Worm (Caenorhabditis elegans) whole organism, mixed stage, embryonic: ENCODE results near the gene ZC84.7.

Experiments
- M03D4.4 ChIP-seq: sonication (generic microtip); optimal IDR thresholded peaks from 2 replicates; lab custom pipeline; 2017; ENCODE audit warnings: mild to moderate bottlenecking, missing genetic modification characterization, missing compliant biosample characterization
- bed-3 ChIP-seq: fragments of 200-800 bp; sonication (Bioruptor generic); optimal IDR thresholded peaks from 3 replicates; lab custom pipeline; 2018; ENCODE audit warnings: mild to moderate bottlenecking, missing genetic modification characterization, moderate library complexity, missing compliant biosample characterization
- blmp-1 ChIP-seq: fragments of 150-350 bp; optimal IDR thresholded peaks from 2 replicates; lab custom pipeline; 2014; ENCODE audit warnings: missing biosample characterization, missing genetic modification characterization
- ceh-43 ChIP-seq: fragments of 200-800 bp; sonication (Bioruptor generic); optimal IDR thresholded peaks from 2 replicates; lab custom pipeline; 2018; ENCODE audit warnings: mild to moderate bottlenecking, missing genetic modification characterization, moderate library complexity, missing compliant biosample characterization
- ceh-83 ChIP-seq: fragments of 200-800 bp; sonication (Bioruptor generic); optimal IDR thresholded peaks from 2 replicates; lab custom pipeline; 2018; ENCODE audit warnings: mild to moderate bottlenecking, missing genetic modification characterization, missing compliant biosample characterization
- ces-1 ChIP-seq: fragments of 150-350 bp; optimal IDR thresholded peaks from 2 replicates; lab custom pipeline; 2014; ENCODE audit warnings: missing biosample characterization, missing genetic modification reagents, missing genetic modification characterization
- cnd-1 ChIP-seq: fragments of 200-800 bp; sonication (Bioruptor generic); optimal IDR thresholded peaks from 2 replicates; lab custom pipeline; 2018; ENCODE audit warnings: mild to moderate bottlenecking, missing genetic modification characterization, missing compliant biosample characterization
- elt-1 ChIP-seq: sonication (generic microtip); optimal IDR thresholded peaks from 2 replicates; lab custom pipeline; 2017; ENCODE audit warnings: missing genetic modification characterization, mild to moderate bottlenecking, missing compliant biosample characterization, antibody characterized with exemption, moderate library complexity, borderline replicate concordance; ENCODE audit not compliant: insufficient read depth
- hlh-1 ChIP-seq: fragments of 150-350 bp; optimal IDR thresholded peaks from 2 replicates; lab custom pipeline; 2014; ENCODE audit warnings: missing biosample characterization, missing genetic modification reagents, missing genetic modification characterization
- lin-13 ChIP-seq: fragments of 150-350 bp; optimal IDR thresholded peaks from 2 replicates; lab custom pipeline; 2014; ENCODE audit warnings: missing biosample characterization, missing genetic modification characterization
- mab-5 ChIP-seq: fragments of 150-350 bp; optimal IDR thresholded peaks from 2 replicates; lab custom pipeline; 2014; ENCODE audit warnings: missing biosample characterization, missing genetic modification characterization
- mep-1 ChIP-seq: fragments of 150-350 bp; optimal IDR thresholded peaks from 2 replicates; lab custom pipeline; 2017; ENCODE audit warnings: missing biosample characterization, missing genetic modification reagents, missing genetic modification characterization, inconsistent platforms
- mls-2 ChIP-seq: sonication (generic microtip); optimal IDR thresholded peaks from 2 replicates; lab custom pipeline; 2016; ENCODE audit warnings: mild to moderate bottlenecking, missing genetic modification characterization, moderate library complexity, missing compliant biosample characterization
- nhr-12 ChIP-seq: fragments of 150-350 bp; optimal IDR thresholded peaks from 2 replicates; lab custom pipeline; 2014; ENCODE audit warnings: missing biosample characterization, missing genetic modification characterization
- nhr-2 ChIP-seq: fragments of 150-350 bp; optimal IDR thresholded peaks from 2 replicates; lab custom pipeline; 2014; ENCODE audit warnings: missing biosample characterization, missing genetic modification characterization
- nhr-237 ChIP-seq: fragments of 150-350 bp; optimal IDR thresholded peaks from 2 replicates; lab custom pipeline; 2014; ENCODE audit warnings: missing biosample characterization, missing genetic modification characterization
- nhr-28 ChIP-seq: fragments of 150-350 bp; optimal IDR thresholded peaks from 2 replicates; lab custom pipeline; 2014; ENCODE audit warnings: missing biosample characterization, missing genetic modification characterization
- nhr-76 ChIP-seq: sonication (generic microtip); optimal IDR thresholded peaks from 2 replicates; lab custom pipeline; 2017; ENCODE audit warnings: missing biosample characterization, missing genetic modification characterization
- pha-4 ChIP-seq: fragments of 150-350 bp; optimal IDR thresholded peaks from 2 replicates; lab custom pipeline; 2018; ENCODE audit warnings: missing biosample characterization, missing genetic modification reagents, missing genetic modification characterization
- snpc-4 ChIP-seq: fragments of 150-350 bp; optimal IDR thresholded peaks from 2 replicates; lab custom pipeline; 2014; ENCODE audit warnings: missing biosample characterization, missing genetic modification characterization
- tbx-8 ChIP-seq: fragments of 200-800 bp; sonication (Bioruptor generic); optimal IDR thresholded peaks from 2 replicates; lab custom pipeline; 2018; ENCODE audit warnings: mild to moderate bottlenecking, missing genetic modification characterization, moderate library complexity, missing compliant biosample characterization
- unc-120 ChIP-seq: sonication (generic microtip); optimal IDR thresholded peaks from 2 replicates; lab custom pipeline; 2017; ENCODE audit warnings: missing genetic modification characterization, missing compliant biosample characterization; ENCODE audit not compliant: poor library complexity, severe bottlenecking
- unc-39 ChIP-seq: fragments of 150-350 bp; optimal IDR thresholded peaks from 2 replicates; lab custom pipeline; 2014; ENCODE audit warnings: missing biosample characterization, missing genetic modification characterization
- unc-62 ChIP-seq: fragments of 150-350 bp; optimal IDR thresholded peaks from 2 replicates; lab custom pipeline; 2014; ENCODE audit warnings: missing biosample characterization, missing genetic modification reagents, missing genetic modification characterization
- zip-8 ChIP-seq: fragments of 150-350 bp; optimal IDR thresholded peaks from 2 replicates; lab custom pipeline; 2014; ENCODE audit warnings: missing biosample characterization, missing genetic modification characterization

ZC84.7 gene

ce11 chrIII:9149132-9149531 lies 36.7 kb upstream of the ZC84.7 start:
- no peak for TF ChIP-seq elt-1 (tag; lab: Kevin White, UChicago)
- no peak for TF ChIP-seq mls-2 (tag; lab: Kevin White, UChicago)
- no peak for TF ChIP-seq ces-1 (GFP tag; lab: Kevin White, UChicago)
- no peak for TF ChIP-seq zip-8
- no peak for TF ChIP-seq nhr-12 (tag; lab: Kevin White, UChicago)
- no peak for TF ChIP-seq tbx-8
- TF ChIP-seq unc-39 (tag; lab: Kevin White, UChicago) = no peak

DNA sequence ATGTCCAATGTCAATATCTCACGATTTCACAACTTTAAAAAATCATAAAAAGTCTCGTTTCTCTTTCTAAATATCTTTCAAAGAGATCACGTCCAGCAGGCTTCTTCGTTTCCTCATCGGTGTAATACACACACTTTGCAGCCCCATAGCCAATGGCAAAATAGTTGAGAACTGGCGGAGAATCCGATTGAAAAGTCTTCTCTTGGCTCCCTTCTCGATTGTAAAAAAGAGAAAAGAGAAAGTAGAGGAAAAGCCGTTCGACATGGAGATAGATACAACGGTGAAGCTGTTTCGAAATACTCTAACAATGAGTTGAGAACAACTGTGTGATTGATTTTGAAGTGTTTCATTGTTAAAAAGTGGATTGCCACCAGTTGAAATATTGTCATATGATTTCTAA lies 34.0 kb upstream of the ZC84.7 start:
- peak; percentile 34 for TF ChIP-seq hlh-1 (tag; lab: Kevin White, UChicago)
- TF ChIP-seq zip-8 = no peak
- TF ChIP-seq cnd-1 (tag; lab: Kevin White, UChicago) = no peak
- TF ChIP-seq unc-120 (tag; lab: Kevin White, UChicago) = peak; percentile 53
- no peak for TF ChIP-seq nhr-28 (tag; lab: Kevin White, UChicago)
- peak; percentile 5 for TF ChIP-seq unc-62 (GFP tag; lab: Kevin White, UChicago)
- no peak for TF ChIP-seq M03D4.4 (tag; lab: Kevin White, UChicago)
- no peak for TF ChIP-seq blmp-1

- no peak for TF ChIP-seq zip-8
- TF ChIP-seq unc-62 (GFP tag; lab: Kevin White, UChicago) = no peak
- no peak for TF ChIP-seq lin-13 (tag; lab: Kevin White, UChicago)
- TF ChIP-seq cnd-1 (tag; lab: Kevin White, UChicago) = no peak
These were observed 32.9 kb upstream of the ZC84.7 start for ce11 chrIII:9152950-9153349.

DNA sequence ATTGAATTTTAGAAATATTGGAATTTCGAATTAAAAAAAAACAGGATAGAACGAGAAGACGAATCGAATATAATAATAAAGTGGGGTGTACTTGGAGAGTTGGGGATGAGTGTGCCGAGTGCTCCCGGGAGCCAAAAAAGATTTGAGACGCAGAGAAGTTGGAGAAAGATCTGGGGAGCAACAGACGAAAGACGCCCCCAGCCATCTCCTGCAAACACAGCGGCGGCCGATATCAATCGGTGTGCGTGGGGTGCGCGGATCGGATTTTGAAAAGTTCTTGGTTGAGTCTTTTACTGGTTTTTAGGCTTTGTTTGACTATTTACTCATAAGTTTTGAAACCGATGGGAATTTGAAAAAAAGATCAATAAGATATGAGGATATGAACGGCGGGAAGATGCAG lies 32.0 kb upstream of the ZC84.7 start, which contains the start of gene nhl-1:
Gene nhl-1 (minus strand): TSS at position 101 of the 400 bp plus-strand sequence.
- TF ChIP-seq cnd-1 (tag; lab: Kevin White, UChicago) (no peak), snpc-4 (tag; lab: Kevin White, UChicago) (no peak), nhr-28 (tag; lab: Kevin White, UChicago) (no peak)

- peak; percentile 24 for TF ChIP-seq zip-8
- TF ChIP-seq unc-39 (tag; lab: Kevin White, UChicago) = no peak
- TF ChIP-seq, all 35 proteins: peak for 1
These were observed 31.1 kb upstream of the ZC84.7 start, which contains the start of gene irld-34 for ce11 chrIII:9154766-9155165. Gene irld-34, plus strand, starts transcription at chrIII:9155066.

- TF ChIP-seq mab-5 (tag; lab: Kevin White, UChicago) (no peak), bed-3 (GFP tag; lab: Kevin White, UChicago) (no peak), unc-39 (tag; lab: Kevin White, UChicago) (no peak)
- TF ChIP-seq, all 35 proteins: peak for 0
These were observed 24.3 kb upstream of the ZC84.7 start, which contains the start of gene ptr-9 for ce11 chrIII:9161553-9161952. Gene ptr-9, minus strand, starts transcription at chrIII:9161653.

DNA sequence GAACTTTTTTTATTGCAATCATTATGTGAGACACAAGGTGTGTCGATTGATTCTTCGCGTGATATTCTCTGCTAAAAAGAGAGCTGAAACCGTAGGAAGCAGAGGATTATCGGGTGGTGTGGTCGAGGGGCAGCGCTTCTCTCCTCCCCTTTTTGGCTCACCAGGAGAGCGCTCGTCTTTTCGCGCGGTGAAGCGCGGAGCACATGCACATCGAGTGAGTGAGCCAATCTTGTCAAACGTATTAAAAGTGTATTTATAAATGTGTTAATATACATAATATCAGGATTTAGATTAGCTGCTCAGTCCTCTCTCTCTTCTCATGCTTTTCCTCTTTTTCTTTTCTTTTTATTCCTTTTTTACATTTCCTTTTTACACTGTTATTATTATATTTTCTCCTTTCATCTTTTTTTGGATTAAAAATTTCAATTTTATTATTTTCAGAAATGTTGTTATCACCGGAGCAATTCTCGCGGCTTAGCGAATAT lies 23.1 kb upstream of the ZC84.7 start, which contains the start of gene dgk-3:
Gene dgk-3 (plus strand): TSS at position 435 of the 485 bp plus-strand sequence.
- no peak for TF ChIP-seq ceh-43 (GFP tag; lab: Kevin White, UChicago)
- TF ChIP-seq bed-3 (GFP tag; lab: Kevin White, UChicago) = no peak
- TF ChIP-seq nhr-237 = no peak
- TF ChIP-seq ceh-83 (GFP tag; lab: Kevin White, UChicago) = no peak
- TF ChIP-seq unc-62 (GFP tag; lab: Kevin White, UChicago) = no peak
- no peak for TF ChIP-seq tbx-8
- TF ChIP-seq nhr-2 (tag; lab: Kevin White, UChicago) = no peak
- TF ChIP-seq mep-1 (tag; lab: Kevin White, UChicago) = no peak
- TF ChIP-seq snpc-4 (tag; lab: Kevin White, UChicago) = no peak
- TF ChIP-seq mls-2 (tag; lab: Kevin White, UChicago) = no peak
- no peak for TF ChIP-seq unc-39 (tag; lab: Kevin White, UChicago)
- TF ChIP-seq pha-4 (tag; lab: Kevin White, UChicago) = no peak
- TF ChIP-seq nhr-76 (tag; lab: Kevin White, UChicago) = no peak
- no peak for TF ChIP-seq ces-1 (GFP tag; lab: Kevin White, UChicago)
- TF ChIP-seq lin-13 (tag; lab: Kevin White, UChicago) = no peak
